Worm (Caenorhabditis elegans) whole organism, mixed stage, embryonic: ENCODE data around the gene F21D5.5.

Source experiments
- ces-1 ChIP-seq: fragments of 150-350 bp; optimal IDR thresholded peaks from 2 replicates; lab custom pipeline; 2014; ENCODE audit warnings: missing biosample characterization, missing genetic modification reagents, missing genetic modification characterization
- lin-13 ChIP-seq: fragments of 150-350 bp; optimal IDR thresholded peaks from 2 replicates; lab custom pipeline; 2014; ENCODE audit warnings: missing biosample characterization, missing genetic modification characterization
- lin-32 ChIP-seq: fragments of 200-800 bp; sonication (Bioruptor generic); optimal IDR thresholded peaks from 2 replicates; lab custom pipeline; 2018; ENCODE audit warnings: mild to moderate bottlenecking, missing genetic modification characterization, missing compliant biosample characterization
- mls-2 ChIP-seq: sonication (generic microtip); optimal IDR thresholded peaks from 2 replicates; lab custom pipeline; 2016; ENCODE audit warnings: mild to moderate bottlenecking, missing genetic modification characterization, moderate library complexity, missing compliant biosample characterization
- nhr-12 ChIP-seq: fragments of 150-350 bp; optimal IDR thresholded peaks from 2 replicates; lab custom pipeline; 2014; ENCODE audit warnings: missing biosample characterization, missing genetic modification characterization
- nhr-237 ChIP-seq: fragments of 150-350 bp; optimal IDR thresholded peaks from 2 replicates; lab custom pipeline; 2014; ENCODE audit warnings: missing biosample characterization, missing genetic modification characterization
- pha-4 ChIP-seq: fragments of 150-350 bp; optimal IDR thresholded peaks from 2 replicates; lab custom pipeline; 2018; ENCODE audit warnings: missing biosample characterization, missing genetic modification reagents, missing genetic modification characterization
- snpc-4 ChIP-seq: fragments of 150-350 bp; optimal IDR thresholded peaks from 2 replicates; lab custom pipeline; 2014; ENCODE audit warnings: missing biosample characterization, missing genetic modification characterization
- sptf-1 ChIP-seq: sonication (generic microtip); optimal IDR thresholded peaks from 2 replicates; lab custom pipeline; 2017; ENCODE audit warnings: mild to moderate bottlenecking, missing genetic modification characterization, moderate library complexity, missing compliant biosample characterization
- tbx-8 ChIP-seq: fragments of 200-800 bp; sonication (Bioruptor generic); optimal IDR thresholded peaks from 2 replicates; lab custom pipeline; 2018; ENCODE audit warnings: mild to moderate bottlenecking, missing genetic modification characterization, moderate library complexity, missing compliant biosample characterization
- unc-39 ChIP-seq: fragments of 150-350 bp; optimal IDR thresholded peaks from 2 replicates; lab custom pipeline; 2014; ENCODE audit warnings: missing biosample characterization, missing genetic modification characterization
- unc-62 ChIP-seq: fragments of 150-350 bp; optimal IDR thresholded peaks from 2 replicates; lab custom pipeline; 2014; ENCODE audit warnings: missing biosample characterization, missing genetic modification reagents, missing genetic modification characterization
- ztf-11 ChIP-seq: fragments of 150-350 bp; optimal IDR thresholded peaks from 2 replicates; lab custom pipeline; 2014; ENCODE audit warnings: missing biosample characterization, missing genetic modification characterization

DNA sequence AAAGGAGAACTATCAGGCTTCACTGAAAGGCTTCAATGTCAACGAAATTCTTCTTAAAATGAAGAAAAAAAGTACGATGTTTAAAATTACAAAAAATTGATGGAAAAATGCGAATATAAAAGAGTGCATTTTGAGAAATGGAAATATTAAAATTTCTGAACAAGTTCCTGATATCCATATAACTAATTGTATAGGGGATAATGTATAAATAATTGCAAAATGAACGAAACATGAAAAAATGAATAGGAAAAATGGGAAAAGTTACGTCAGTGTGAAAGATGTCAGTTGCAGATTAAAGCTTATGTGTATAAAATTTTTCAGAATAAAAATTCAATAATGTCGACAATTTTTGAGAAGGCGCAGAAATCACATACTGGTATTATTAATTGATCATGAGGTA lies 31.1 kb downstream of the F21D5.5 start:
- TF ChIP-seq nhr-237 (tag; lab: Kevin White, UChicago) (no peak), lin-13 (no peak), mls-2 (no peak), ztf-11 (tag; lab: Kevin White, UChicago) (no peak), ces-1 (GFP tag; lab: Kevin White, UChicago) (no peak), unc-62 (no peak), tbx-8 (GFP tag; lab: Kevin White, UChicago) (no peak), nhr-12 (tag; lab: Kevin White, UChicago) (no peak), lin-32 (GFP tag; lab: Kevin White, UChicago) (no peak), pha-4 (tag; lab: Kevin White, UChicago) (no peak), unc-39 (tag; lab: Kevin White, UChicago) (no peak), snpc-4 (tag; lab: Kevin White, UChicago) (no peak), sptf-1 (tag; lab: Kevin White, UChicago) (no peak)
